Fruit fly (Drosophila melanogaster) whole organism, embryonic: ENCODE results near the gene Mlp84B.

Source experiments
- Atf6 ChIP-seq: fragments of 200-800 bp; sonication (Bioruptor generic); IDR thresholded peaks from 2 replicates; pipeline ENCODE4 v1.3.6; 2022; ENCODE audit warnings: missing biosample characterization, missing genetic modification characterization
- BtbVII ChIP-seq: fragments of 200-800 bp; sonication (Bioruptor generic); optimal IDR thresholded peaks from 3 replicates; lab custom pipeline; 2017; ENCODE audit warnings: missing biosample characterization, mild to moderate bottlenecking, missing genetic modification characterization
- CG10431 ChIP-seq: fragments of 200-800 bp; sonication (Bioruptor generic); optimal IDR thresholded peaks from 3 replicates; lab custom pipeline; 2018; ENCODE audit warnings: missing biosample characterization, mild to moderate bottlenecking, missing genetic modification characterization
- CG10959 ChIP-seq: fragments of 200-800 bp; sonication (Bioruptor generic); IDR thresholded peaks from 2 replicates; pipeline ENCODE4 v1.3.6; 2022; ENCODE audit warnings: missing biosample characterization, missing genetic modification characterization
- CG13775 ChIP-seq: fragments of 200-800 bp; sonication (Bioruptor generic); optimal IDR thresholded peaks from 3 replicates; lab custom pipeline; 2017; ENCODE audit warnings: missing biosample characterization, mild to moderate bottlenecking, missing genetic modification characterization
- CG15073 ChIP-seq: fragments of 200-800 bp; sonication (Bioruptor generic); optimal IDR thresholded peaks from 2 replicates; lab custom pipeline; 2016; ENCODE audit warnings: missing biosample characterization, missing genetic modification characterization
- CG15479 ChIP-seq: fragments of 200-800 bp; sonication (Bioruptor generic); optimal IDR thresholded peaks from 3 replicates; lab custom pipeline; 2019; ENCODE audit warnings: missing biosample characterization, mild to moderate bottlenecking, missing genetic modification characterization, moderate library complexity
- CG2202 ChIP-seq: fragments of 200-800 bp; sonication (Bioruptor generic); optimal IDR thresholded peaks from 2 replicates; lab custom pipeline; 2018; ENCODE audit warnings: missing biosample characterization, mild to moderate bottlenecking, missing genetic modification characterization
- CG31365 ChIP-seq: fragments of 200-800 bp; sonication (Bioruptor generic); optimal IDR thresholded peaks from 2 replicates; lab custom pipeline; 2018; ENCODE audit warnings: missing biosample characterization, mild to moderate bottlenecking, missing genetic modification characterization
- CG32532 ChIP-seq: fragments of 200-800 bp; sonication (Bioruptor generic); IDR thresholded peaks from 2 replicates; pipeline ENCODE4 v1.3.6; 2022; ENCODE audit warnings: missing biosample characterization, missing genetic modification characterization
- CG34376 ChIP-seq: fragments of 200-800 bp; sonication (Bioruptor generic); optimal IDR thresholded peaks from 2 replicates; lab custom pipeline; 2018; ENCODE audit warnings: missing biosample characterization, mild to moderate bottlenecking, missing genetic modification characterization
- CG3726 ChIP-seq: fragments of 200-800 bp; sonication (Bioruptor generic); IDR thresholded peaks from 3 replicates; pipeline ENCODE4, ENCODE4 v1.3.6; 2022; ENCODE audit warnings: missing biosample characterization, missing genetic modification characterization
- CG4282 ChIP-seq: fragments of 200-800 bp; sonication (Bioruptor generic); optimal IDR thresholded peaks from 2 replicates; lab custom pipeline; 2016; ENCODE audit warnings: missing biosample characterization, missing genetic modification characterization
- CG7271 ChIP-seq: fragments of 200-800 bp; sonication (Bioruptor generic); optimal IDR thresholded peaks from 2 replicates; lab custom pipeline; 2018; ENCODE audit warnings: missing biosample characterization, mild to moderate bottlenecking, missing genetic modification characterization, moderate library complexity
- CG7745 ChIP-seq: fragments of 200-800 bp; sonication (Bioruptor generic); optimal IDR thresholded peaks from 2 replicates; lab custom pipeline; 2018; ENCODE audit warnings: missing biosample characterization, mild to moderate bottlenecking, missing genetic modification characterization, moderate library complexity
- CG7786 ChIP-seq: fragments of 200-800 bp; sonication (Bioruptor generic); optimal IDR thresholded peaks from 2 replicates; lab custom pipeline; 2016; ENCODE audit warnings: missing biosample characterization, missing genetic modification characterization
- CG8089 ChIP-seq: fragments of 200-800 bp; sonication (Bioruptor generic); optimal IDR thresholded peaks from 3 replicates; lab custom pipeline; 2016; ENCODE audit warnings: missing biosample characterization, missing genetic modification characterization
- CG8924 ChIP-seq: fragments of 200-800 bp; optimal IDR thresholded peaks from 3 replicates; lab custom pipeline; 2019; ENCODE audit warnings: missing biosample characterization, mild to moderate bottlenecking, missing genetic modification characterization, moderate library complexity
- CG9215 ChIP-seq: fragments of 200-800 bp; sonication (Bioruptor generic); IDR thresholded peaks from 2 replicates; pipeline ENCODE4 v1.3.6; 2022; ENCODE audit warnings: missing biosample characterization, missing genetic modification characterization
- D ChIP-seq, 2 experiments: fragments of 200-800 bp in 1 of 2; fragments of >200 bp in 1 of 2; sonication (Bioruptor generic) in 1 of 2; optimal IDR thresholded peaks; 2 replicates in 1 of 2; 3 replicates in 1 of 2; lab custom pipeline; 2017; ENCODE audit warnings: mild to moderate bottlenecking in 1 of 2, missing biosample characterization in 1 of 2, missing genetic modification characterization in 1 of 2, missing genetic modification reagents in 1 of 2
- Dref ChIP-seq: fragments of 200-800 bp; sonication (Bioruptor generic); IDR thresholded peaks from 2 replicates; pipeline ENCODE4 v1.3.6; 2022; ENCODE audit warnings: missing biosample characterization, missing genetic modification characterization
- Drgx ChIP-seq: fragments of 200-800 bp; sonication (Bioruptor generic); IDR thresholded peaks from 2 replicates; pipeline ENCODE4 v1.3.6; 2022; ENCODE audit warnings: missing biosample characterization, missing genetic modification characterization
- E2f2 ChIP-seq: fragments of 200-800 bp; sonication (Bioruptor generic); IDR thresholded peaks from 2 replicates; pipeline ENCODE4 v1.3.6; 2022; ENCODE audit warnings: missing biosample characterization, missing genetic modification characterization
- Kr ChIP-seq: fragments of 200-800 bp; sonication (Bioruptor generic); optimal IDR thresholded peaks from 2 replicates; lab custom pipeline; 2017; ENCODE audit warnings: missing biosample characterization, mild to moderate bottlenecking, missing genetic modification characterization
- Oaz ChIP-seq: fragments of 200-800 bp; sonication (Bioruptor generic); IDR thresholded peaks from 2 replicates; pipeline ENCODE4 v1.3.6; 2022; ENCODE audit warnings: missing biosample characterization, missing genetic modification characterization
- Rfx ChIP-seq: fragments of 200-800 bp; sonication (Bioruptor generic); IDR thresholded peaks from 2 replicates; pipeline ENCODE4 v1.3.6; 2022; ENCODE audit warnings: missing biosample characterization, missing genetic modification characterization
- Tbp ChIP-seq: fragments of >200 bp; optimal IDR thresholded peaks from 2 replicates; lab custom pipeline; 2018; ENCODE audit warnings: missing biosample characterization, missing genetic modification characterization
- Xrp1 ChIP-seq: fragments of 200-800 bp; sonication (Bioruptor generic); IDR thresholded peaks from 2 replicates; pipeline ENCODE4 v1.3.6; 2022; ENCODE audit warnings: missing biosample characterization, missing genetic modification characterization
- bcd ChIP-seq: fragments of 200-800 bp; sonication (Bioruptor generic); optimal IDR thresholded peaks from 2 replicates; lab custom pipeline; 2017; ENCODE audit warnings: missing biosample characterization, mild to moderate bottlenecking, missing genetic modification characterization
- caup ChIP-seq: fragments of 200-800 bp; sonication (Bioruptor generic); optimal IDR thresholded peaks from 3 replicates; lab custom pipeline; 2017; ENCODE audit warnings: missing biosample characterization, mild to moderate bottlenecking, missing genetic modification characterization, moderate library complexity; ENCODE audit not compliant: severe bottlenecking
- chn ChIP-seq: fragments of 200-800 bp; sonication (Bioruptor generic); optimal IDR thresholded peaks from 2 replicates; lab custom pipeline; 2016; ENCODE audit warnings: missing biosample characterization, missing genetic modification characterization
- ci ChIP-seq: fragments of 200-800 bp; sonication (Bioruptor generic); IDR thresholded peaks from 3 replicates; pipeline ENCODE4 v1.3.6; 2022; ENCODE audit warnings: missing biosample characterization, missing genetic modification characterization
- crol ChIP-seq: fragments of 200-800 bp; sonication (Bioruptor generic); IDR thresholded peaks from 2 replicates; pipeline ENCODE4 v1.3.6; 2022; ENCODE audit warnings: missing biosample characterization, missing genetic modification characterization
- emc ChIP-seq: fragments of 200-800 bp; sonication (Bioruptor generic); optimal IDR thresholded peaks from 2 replicates; lab custom pipeline; 2016; ENCODE audit warnings: missing biosample characterization, missing genetic modification characterization
- esg ChIP-seq: fragments of 200-800 bp; sonication (Bioruptor generic); conservative IDR thresholded peaks from 2 replicates; pipeline ENCODE4 v1.3.6; 2022; ENCODE audit warnings: missing biosample characterization, missing genetic modification characterization
- gce ChIP-seq: fragments of 200-800 bp; sonication (Bioruptor generic); IDR thresholded peaks from 3 replicates; pipeline ENCODE4 v1.3.6; 2022; ENCODE audit warnings: missing biosample characterization, missing genetic modification characterization
- hkb ChIP-seq, 2 experiments: fragments of 200-800 bp in 1 of 2; fragments of >200 bp in 1 of 2; sonication (Bioruptor generic) in 1 of 2; IDR thresholded peaks in 1 of 2; optimal IDR thresholded peaks in 1 of 2; 2 replicates each; pipeline versions ENCODE4 v1.3.6 to Lab custom; 2017 to 2022; ENCODE audit warnings: missing biosample characterization in 1 of 2, missing genetic modification characterization in 1 of 2
- jigr1 ChIP-seq: fragments of 200-800 bp; sonication (Bioruptor generic); IDR thresholded peaks from 3 replicates; pipeline ENCODE4 v1.3.6; 2022; ENCODE audit warnings: missing biosample characterization, missing genetic modification characterization
- lbe ChIP-seq: fragments of 200-800 bp; sonication (Bioruptor generic); optimal IDR thresholded peaks from 2 replicates; lab custom pipeline; 2016; ENCODE audit warnings: missing biosample characterization, mild to moderate bottlenecking, missing genetic modification characterization
- oc ChIP-seq: fragments of 200-800 bp; sonication (Bioruptor generic); optimal IDR thresholded peaks from 2 replicates; lab custom pipeline; 2018; ENCODE audit warnings: missing biosample characterization, mild to moderate bottlenecking, missing genetic modification characterization, moderate library complexity
- rib ChIP-seq: fragments of 200-800 bp; sonication (Bioruptor generic); IDR thresholded peaks from 2 replicates; pipeline ENCODE4 v1.3.6; 2022; ENCODE audit warnings: missing biosample characterization, missing genetic modification characterization
- sd ChIP-seq: fragments of 200-800 bp; sonication (Bioruptor generic); optimal IDR thresholded peaks from 3 replicates; lab custom pipeline; 2018; ENCODE audit warnings: missing biosample characterization, mild to moderate bottlenecking, missing genetic modification characterization, moderate library complexity
- sqz ChIP-seq: fragments of 200-800 bp; sonication (Bioruptor generic); optimal IDR thresholded peaks from 3 replicates; lab custom pipeline; 2018; ENCODE audit warnings: missing biosample characterization, mild to moderate bottlenecking, missing genetic modification characterization
- stc ChIP-seq: fragments of 200-800 bp; sonication (Bioruptor generic); IDR thresholded peaks from 2 replicates; pipeline ENCODE4 v1.3.6; 2022; ENCODE audit warnings: missing biosample characterization, missing genetic modification characterization
- tap ChIP-seq: fragments of 200-800 bp; optimal IDR thresholded peaks from 3 replicates; lab custom pipeline; 2019; ENCODE audit warnings: missing biosample characterization, mild to moderate bottlenecking, missing genetic modification characterization, moderate library complexity
- tgo ChIP-seq: fragments of 200-800 bp; sonication (Bioruptor generic); IDR thresholded peaks from 3 replicates; pipeline ENCODE4 v1.3.6; 2022; ENCODE audit warnings: missing biosample characterization, missing genetic modification characterization
- wor ChIP-seq: fragments of 200-800 bp; sonication (Bioruptor generic); IDR thresholded peaks from 2 replicates; pipeline ENCODE4 v1.3.6; 2022; ENCODE audit warnings: missing biosample characterization, missing genetic modification characterization
- zf30C ChIP-seq: fragments of 200-800 bp; sonication (Bioruptor generic); optimal IDR thresholded peaks from 3 replicates; lab custom pipeline; 2018; ENCODE audit warnings: missing biosample characterization, mild to moderate bottlenecking, missing genetic modification characterization
- zfh2 ChIP-seq: fragments of 200-800 bp; sonication (Bioruptor generic); optimal IDR thresholded peaks from 2 replicates; lab custom pipeline; 2016; ENCODE audit warnings: missing biosample characterization, missing genetic modification characterization

Mlp84B gene

dm6 chr3R:7109760-7110303 is 7.7 kb downstream of the Mlp84B start (continued):
- TF ChIP-seq wor (GFP tag; lab: Robert Waterston, UW) (no peak), stc (GFP tag; lab: Robert Waterston, UW) (no peak), sd (tag; lab: Kevin White, UChicago) (no peak), CG32532 (GFP tag; lab: Robert Waterston, UW) (no peak), sqz (GFP tag; lab: Kevin White, UChicago) (peak; percentile 25), CG31365 (tag; lab: Kevin White, UChicago) (no peak), oc (tag; lab: Kevin White, UChicago) (no peak), CG8924 (tag; lab: Kevin White, UChicago) (peak; percentile 14), emc (GFP tag; lab: Kevin White, UChicago) (no peak), tgo (no peak), zfh2 (GFP tag; lab: Kevin White, UChicago) (no peak), E2f2 (no peak), CG3726 (no peak), CG15073 (GFP tag; lab: Kevin White, UChicago) (no peak), BtbVII (GFP tag; lab: Kevin White, UChicago) (no peak), gce (no peak), CG7271 (tag; lab: Kevin White, UChicago) (no peak), CG15479 (GFP tag; lab: Kevin White, UChicago) (peak; percentile 95), lbe (GFP tag; lab: Kevin White, UChicago) (no peak), esg (no peak), zf30C (GFP tag; lab: Kevin White, UChicago) (no peak), CG9215 (GFP tag; lab: Robert Waterston, UW) (no peak), crol (GFP tag; lab: Robert Waterston, UW) (peak; percentile 12; the same call in 1 of the 2 replicates), CG10431 (no peak), hkb (optimal IDR thresholded peaks at IDR 0.05; lab: Kevin White, UChicago) (no peak), hkb (GFP tag; IDR thresholded peaks at IDR 0.05; lab: Robert Waterston, UW) (no peak), bcd (GFP tag; lab: Kevin White, UChicago) (no peak), chn (GFP tag; lab: Kevin White, UChicago) (peak; percentile 62), CG7745 (no peak), CG8089 (GFP tag; lab: Kevin White, UChicago) (no peak), Rfx (GFP tag; lab: Robert Waterston, UW) (no peak), Kr (GFP tag; lab: Kevin White, UChicago) (peak; percentile 31), Xrp1 (GFP tag; lab: Robert Waterston, UW) (no peak), ci (peak; percentile 51; the same call in 2 of the 3 replicates), Drgx (GFP tag; lab: Robert Waterston, UW) (no peak), CG7786 (GFP tag; lab: Kevin White, UChicago) (no peak), jigr1 (GFP tag; lab: Robert Waterston, UW) (no peak), Oaz (GFP tag; lab: Robert Waterston, UW) (no peak), Dref (GFP tag; lab: Robert Waterston, UW) (no peak), Tbp (GFP tag; lab: Kevin White, UChicago) (no peak), CG10959 (GFP tag; lab: Robert Waterston, UW) (no peak), caup (no peak), rib (GFP tag; lab: Robert Waterston, UW) (no peak), tap (no peak), CG4282 (GFP tag; lab: Kevin White, UChicago) (no peak), CG13775 (GFP tag; lab: Kevin White, UChicago) (no peak), CG34376 (no peak), Atf6 (GFP tag; lab: Robert Waterston, UW) (no peak), CG2202 (tag; lab: Kevin White, UChicago) (no peak), D (optimal IDR thresholded peaks at IDR 0.05; lab: Kevin White, UChicago) (peak; percentile 72), D (GFP tag; optimal IDR thresholded peaks at IDR 0.05; lab: Kevin White, UChicago) (no peak)
